Fruit fly (Drosophila melanogaster): ENCODE measurements around the gene CG18178.

The CG18178 gene

DNA sequence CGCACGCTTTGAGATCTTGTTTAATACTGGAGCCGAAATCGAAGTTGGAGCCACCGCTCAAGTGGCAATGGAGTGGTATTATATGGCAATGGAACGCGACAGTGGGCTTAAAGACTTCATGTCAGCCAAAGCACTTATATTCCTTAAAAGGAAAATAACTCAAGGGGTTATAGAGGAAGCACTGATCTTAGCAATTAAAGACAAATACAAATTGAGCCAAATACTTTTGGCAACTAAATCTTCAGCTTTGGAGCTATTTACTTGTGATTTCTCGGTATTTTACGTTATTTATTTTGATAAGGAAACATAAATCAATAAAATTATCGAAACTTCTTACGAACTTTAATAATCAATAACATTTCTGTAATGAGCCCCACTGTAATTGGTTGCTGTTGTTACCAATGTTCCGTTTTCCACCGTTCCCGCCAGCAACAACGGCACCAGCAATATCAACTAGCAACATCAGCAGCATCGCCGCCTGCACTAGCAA lies 25.2 kb upstream of the CG18178 start (continued):
- peak; percentile 93 for TF ChIP-seq CG8924 (tag; optimal IDR thresholded peaks at IDR 0.05)
- peak; percentile 61 for TF ChIP-seq CG15696 (tag; optimal IDR thresholded peaks at IDR 0.05)
- peak; percentile 75 for TF ChIP-seq chn (GFP tag; optimal IDR thresholded peaks at IDR 0.05)
- no peak for TF ChIP-seq exex (tag; optimal IDR thresholded peaks at IDR 0.05)
- TF ChIP-seq fu2 (GFP tag; optimal IDR thresholded peaks at IDR 0.05) = peak; percentile 5
- TF ChIP-seq stc (GFP tag; IDR thresholded peaks at IDR 0.05) = peak; percentile 87
- peak; percentile 81 for TF ChIP-seq odd (GFP tag; optimal IDR thresholded peaks at IDR 0.05)
- TF ChIP-seq CG6654 (GFP tag; optimal IDR thresholded peaks at IDR 0.05) = peak; percentile 85
- TF ChIP-seq Kr (GFP tag; optimal IDR thresholded peaks at IDR 0.05) = no peak
- peak; percentile 56; the same call in 1 of the 2 replicates for TF ChIP-seq CG5953 (GFP tag; IDR thresholded peaks at IDR 0.05)
- peak; percentile 64 for TF ChIP-seq vfl (GFP tag; optimal IDR thresholded peaks at IDR 0.05)
- TF ChIP-seq CG1024 (GFP tag; IDR thresholded peaks at IDR 0.05) = peak; percentile 44; the same call in 1 of the 2 replicates
- TF ChIP-seq zfh2 (GFP tag; optimal IDR thresholded peaks at IDR 0.05) = peak; percentile 45
- TF ChIP-seq dati (GFP tag; IDR thresholded peaks at IDR 0.05) = no peak
- peak; percentile 94 for TF ChIP-seq ind (GFP tag; optimal IDR thresholded peaks at IDR 0.05)
- peak; percentile 49 for TF ChIP-seq bab2 (GFP tag; optimal IDR thresholded peaks at IDR 0.05)
- TF ChIP-seq Lhr (GFP tag; optimal IDR thresholded peaks at IDR 0.05) = peak; percentile 52
- TF ChIP-seq CG10565 (GFP tag; optimal IDR thresholded peaks at IDR 0.05) = peak; percentile 71
- no peak for TF ChIP-seq CG14860 (GFP tag; IDR thresholded peaks at IDR 0.05; ENCODE audit: partially characterized antibody)
- 0 out of 2 replicates have a peak, but pooled peaks have one; percentile 22 for TF ChIP-seq toy (GFP tag; IDR thresholded peaks at IDR 0.05)
- TF ChIP-seq CG9817 (tag; optimal IDR thresholded peaks at IDR 0.05) = peak; percentile 80
- TF ChIP-seq tx (GFP tag; optimal IDR thresholded peaks at IDR 0.05) = peak; percentile 52
- TF ChIP-seq CG13894 (tag; optimal IDR thresholded peaks at IDR 0.05) = peak; percentile 53
- TF ChIP-seq CG15073 (GFP tag; optimal IDR thresholded peaks at IDR 0.05) = no peak
- peak; percentile 60; the same call in 1 of the 2 replicates for TF ChIP-seq bowl (GFP tag; IDR thresholded peaks at IDR 0.05)
- peak; percentile 94 for TF ChIP-seq Fer1 (GFP tag; optimal IDR thresholded peaks at IDR 0.05)
- peak; percentile 77 for TF ChIP-seq CG6813 (GFP tag; optimal IDR thresholded peaks at IDR 0.05)
- no peak for TF ChIP-seq BEAF-32 (GFP tag; optimal IDR thresholded peaks at IDR 0.05)
- TF ChIP-seq Bdp1 (GFP tag; optimal IDR thresholded peaks at IDR 0.05) = peak; percentile 5
- peak; percentile 100 for TF ChIP-seq CG11504 (tag; optimal IDR thresholded peaks at IDR 0.05)
- TF ChIP-seq NC2β (GFP tag; optimal IDR thresholded peaks at IDR 0.05) = peak; percentile 60
- peak; percentile 4 for TF ChIP-seq CG4282 (GFP tag; optimal IDR thresholded peaks at IDR 0.05)
- TF ChIP-seq luna (GFP tag; optimal IDR thresholded peaks at IDR 0.05) = no peak
- TF ChIP-seq slou (GFP tag; optimal IDR thresholded peaks at IDR 0.05) = peak; percentile 19
- TF ChIP-seq Bteb2 (GFP tag; optimal IDR thresholded peaks at IDR 0.05) = peak; percentile 72
- peak; percentile 27 for TF ChIP-seq CG2116 (GFP tag; optimal IDR thresholded peaks at IDR 0.05)
- TF ChIP-seq CG17186 (GFP tag; optimal IDR thresholded peaks at IDR 0.05) = peak; percentile 81
- TF ChIP-seq tup (GFP tag; optimal IDR thresholded peaks at IDR 0.05) = no peak
- peak; percentile 49 for TF ChIP-seq CG7928 (GFP tag; optimal IDR thresholded peaks at IDR 0.05)
- peak; percentile 36; the same call in 1 of the 3 replicates for TF ChIP-seq CG2889 (GFP tag; IDR thresholded peaks at IDR 0.05)
- TF ChIP-seq ro (GFP tag; IDR thresholded peaks at IDR 0.05) = peak; percentile 82
- peak; percentile 86 for TF ChIP-seq Vsx1 (GFP tag; optimal IDR thresholded peaks at IDR 0.05)
- TF ChIP-seq tna (GFP tag; IDR thresholded peaks at IDR 0.05; ENCODE audit: partially characterized antibody) = no peak
- TF ChIP-seq Meics (GFP tag; optimal IDR thresholded peaks at IDR 0.05) = peak; percentile 89
- TF ChIP-seq Ssrp (tag; optimal IDR thresholded peaks at IDR 0.05) = peak; percentile 74
- peak; percentile 56 for TF ChIP-seq kay (GFP tag; optimal IDR thresholded peaks at IDR 0.05)
- no peak for TF ChIP-seq CG13123 (GFP tag; optimal IDR thresholded peaks at IDR 0.05)
- TF ChIP-seq Pdp1 (GFP tag; optimal IDR thresholded peaks at IDR 0.05) = peak; percentile 58 to 76
- peak; percentile 75 for TF ChIP-seq Dek (tag; optimal IDR thresholded peaks at IDR 0.05)
- no peak for TF ChIP-seq bbx (GFP tag; IDR thresholded peaks at IDR 0.05; ENCODE audit: partially characterized antibody)

Measured in whole organism, embryonic.